Fruit fly (Drosophila melanogaster) whole organism, embryonic: ENCODE measurements around the gene CG10481.

Experiments
- Abd-B ChIP-seq: fragments of 200-800 bp; sonication (Bioruptor generic); optimal IDR thresholded peaks from 2 replicates; lab custom pipeline; 2018; ENCODE audit warnings: missing biosample characterization, mild to moderate bottlenecking, missing genetic modification characterization, moderate library complexity
- Atf3 ChIP-seq: fragments of 200-800 bp; sonication (Bioruptor generic); optimal IDR thresholded peaks from 3 replicates; lab custom pipeline; 2016; ENCODE audit warnings: missing biosample characterization, missing genetic modification characterization
- Awh ChIP-seq: fragments of 200-800 bp; sonication (Bioruptor generic); IDR thresholded peaks from 2 replicates; pipeline ENCODE4, ENCODE4 v1.3.6; 2022; ENCODE audit warnings: missing biosample characterization, missing genetic modification characterization
- CG10274 ChIP-seq: fragments of 200-800 bp; sonication (Bioruptor generic); optimal IDR thresholded peaks from 3 replicates; lab custom pipeline; 2017; ENCODE audit warnings: missing biosample characterization, mild to moderate bottlenecking, missing genetic modification characterization
- CG10462 ChIP-seq: fragments of 200-800 bp; sonication (Bioruptor generic); optimal IDR thresholded peaks from 2 replicates; lab custom pipeline; 2016; ENCODE audit warnings: missing biosample characterization, missing genetic modification characterization
- CG10543 ChIP-seq: fragments of 200-800 bp; sonication (Bioruptor generic); optimal IDR thresholded peaks from 3 replicates; lab custom pipeline; 2017; ENCODE audit warnings: missing biosample characterization, mild to moderate bottlenecking, missing genetic modification characterization, moderate library complexity
- CG13123 ChIP-seq: fragments of 200-800 bp; sonication (Bioruptor generic); optimal IDR thresholded peaks from 2 replicates; lab custom pipeline; 2016; ENCODE audit warnings: missing biosample characterization, missing genetic modification characterization
- CG15696 ChIP-seq: fragments of 200-800 bp; sonication (Bioruptor generic); optimal IDR thresholded peaks from 2 replicates; lab custom pipeline; 2019; ENCODE audit warnings: missing biosample characterization, mild to moderate bottlenecking, missing genetic modification characterization, moderate library complexity
- CG18011 ChIP-seq: fragments of 200-800 bp; sonication (Bioruptor generic); optimal IDR thresholded peaks from 2 replicates; lab custom pipeline; 2017; ENCODE audit warnings: missing biosample characterization, missing genetic modification characterization, mild to moderate bottlenecking, moderate library complexity, missing genotype
- CG18476 ChIP-seq: fragments of 200-800 bp; sonication (Bioruptor generic); optimal IDR thresholded peaks from 2 replicates; lab custom pipeline; 2016; ENCODE audit warnings: missing biosample characterization, mild to moderate bottlenecking, missing genetic modification characterization
- CG2116 ChIP-seq: fragments of 200-800 bp; sonication (Bioruptor generic); optimal IDR thresholded peaks from 3 replicates; lab custom pipeline; 2018; ENCODE audit warnings: missing biosample characterization, mild to moderate bottlenecking, missing genetic modification characterization
- CG43689 ChIP-seq: fragments of 200-800 bp; sonication (Bioruptor generic); IDR thresholded peaks from 2 replicates; pipeline ENCODE4 v1.3.6; 2022; ENCODE audit warnings: missing biosample characterization, missing genetic modification characterization
- CG4424 ChIP-seq: fragments of 200-800 bp; sonication (Bioruptor generic); optimal IDR thresholded peaks from 3 replicates; lab custom pipeline; 2016; ENCODE audit warnings: missing biosample characterization, missing genetic modification characterization
- CG6765 ChIP-seq: fragments of 200-800 bp; sonication (Bioruptor generic); optimal IDR thresholded peaks from 3 replicates; lab custom pipeline; 2017; ENCODE audit warnings: missing biosample characterization, mild to moderate bottlenecking, missing genetic modification characterization
- CG6791 ChIP-seq: fragments of 200-800 bp; sonication (Bioruptor generic); IDR thresholded peaks from 3 replicates; pipeline ENCODE4 v1.3.6; 2022; ENCODE audit warnings: missing biosample characterization, missing genetic modification characterization; ENCODE audit not compliant: partially characterized antibody
- CG8924 ChIP-seq: fragments of 200-800 bp; optimal IDR thresholded peaks from 3 replicates; lab custom pipeline; 2019; ENCODE audit warnings: missing biosample characterization, mild to moderate bottlenecking, missing genetic modification characterization, moderate library complexity
- Dad ChIP-seq: fragments of 200-800 bp; sonication (Bioruptor generic); optimal IDR thresholded peaks from 3 replicates; lab custom pipeline; 2016; ENCODE audit warnings: missing biosample characterization, missing genetic modification characterization
- Hey ChIP-seq: fragments of 200-800 bp; sonication (Bioruptor generic); optimal IDR thresholded peaks from 3 replicates; lab custom pipeline; 2018; ENCODE audit warnings: missing biosample characterization, mild to moderate bottlenecking, missing genetic modification characterization
- Hmr ChIP-seq: fragments of 200-800 bp; sonication (Bioruptor generic); optimal IDR thresholded peaks from 3 replicates; lab custom pipeline; 2017; ENCODE audit warnings: mild to moderate bottlenecking, missing biosample characterization, missing genetic modification reagents, missing genetic modification characterization
- Hr3 ChIP-seq: fragments of 200-800 bp; sonication (Bioruptor generic); optimal IDR thresholded peaks from 3 replicates; lab custom pipeline; 2016; ENCODE audit warnings: missing biosample characterization, missing genetic modification characterization
- Hsf ChIP-seq: fragments of 200-800 bp; sonication (Bioruptor generic); optimal IDR thresholded peaks from 3 replicates; lab custom pipeline; 2016; ENCODE audit warnings: missing biosample characterization, missing genetic modification characterization
- MBD-R2 ChIP-seq: fragments of 200-800 bp; sonication (Bioruptor generic); IDR thresholded peaks from 2 replicates; pipeline ENCODE4 v1.3.6; 2022; ENCODE audit warnings: missing biosample characterization, missing genetic modification characterization
- Mes4 ChIP-seq: fragments of 200-800 bp; sonication (Bioruptor generic); optimal IDR thresholded peaks from 2 replicates; lab custom pipeline; 2016; ENCODE audit warnings: missing biosample characterization, missing genetic modification characterization
- Nf-YB ChIP-seq: fragments of 200-800 bp; sonication (Bioruptor generic); optimal IDR thresholded peaks from 3 replicates; lab custom pipeline; 2019; ENCODE audit warnings: missing biosample characterization, mild to moderate bottlenecking, missing genetic modification characterization, moderate library complexity
- PHDP ChIP-seq: fragments of 200-800 bp; sonication (Bioruptor generic); optimal IDR thresholded peaks from 3 replicates; lab custom pipeline; 2018; ENCODE audit warnings: missing biosample characterization, mild to moderate bottlenecking, missing genetic modification characterization, moderate library complexity
- Pdp1 ChIP-seq, 2 experiments: fragments of 200-800 bp; sonication (Bioruptor generic); optimal IDR thresholded peaks; 3 replicates each; lab custom pipeline; 2016; ENCODE audit warnings: missing biosample characterization in 2 of 2, missing genetic modification characterization in 2 of 2, mild to moderate bottlenecking in 1 of 2, moderate library complexity in 1 of 2
- Ptx1 ChIP-seq: fragments of 200-800 bp; sonication (Bioruptor generic); IDR thresholded peaks from 2 replicates; pipeline ENCODE4 v1.3.6; 2022; ENCODE audit warnings: missing biosample characterization, missing genetic modification characterization
- Ravus ChIP-seq: fragments of 200-800 bp; sonication (Bioruptor generic); IDR thresholded peaks from 2 replicates; pipeline ENCODE4 v1.3.6; 2022; ENCODE audit warnings: missing biosample characterization, missing genetic modification characterization
- Sox100B ChIP-seq: fragments of 200-800 bp; sonication (Bioruptor generic); optimal IDR thresholded peaks from 3 replicates; lab custom pipeline; 2018; ENCODE audit warnings: missing biosample characterization, mild to moderate bottlenecking, missing genetic modification characterization
- aop ChIP-seq: fragments of 200-800 bp; sonication (Bioruptor generic); IDR thresholded peaks from 2 replicates; pipeline ENCODE4 v1.3.6; 2022; ENCODE audit warnings: missing biosample characterization, missing genetic modification characterization
- caup ChIP-seq: fragments of 200-800 bp; sonication (Bioruptor generic); optimal IDR thresholded peaks from 3 replicates; lab custom pipeline; 2017; ENCODE audit warnings: missing biosample characterization, mild to moderate bottlenecking, missing genetic modification characterization, moderate library complexity; ENCODE audit not compliant: severe bottlenecking
- chif ChIP-seq, 2 experiments: fragments of 200-800 bp; sonication (Bioruptor generic); optimal IDR thresholded peaks; 3 replicates each; lab custom pipeline; 2016; ENCODE audit warnings: missing biosample characterization in 2 of 2, missing genetic modification characterization in 2 of 2
- chinmo ChIP-seq: fragments of 200-800 bp; sonication (Bioruptor generic); IDR thresholded peaks from 4 replicates; pipeline ENCODE4 v1.3.6; 2022; ENCODE audit warnings: missing biosample characterization, missing genetic modification characterization; ENCODE audit not compliant: partially characterized antibody
- croc ChIP-seq: fragments of 200-800 bp; sonication (Bioruptor generic); conservative IDR thresholded peaks from 3 replicates; pipeline ENCODE4 v1.3.6; 2022; ENCODE audit warnings: missing biosample characterization, missing genetic modification characterization
- en ChIP-seq: fragments of 200-800 bp; sonication (Bioruptor generic); optimal IDR thresholded peaks from 2 replicates; lab custom pipeline; 2016; ENCODE audit warnings: missing biosample characterization, missing genetic modification characterization
- ewg ChIP-seq: fragments of 200-800 bp; sonication (Bioruptor generic); optimal IDR thresholded peaks from 3 replicates; lab custom pipeline; 2017; ENCODE audit warnings: mild to moderate bottlenecking, missing biosample characterization, missing genetic modification reagents, missing genetic modification characterization
- fd102C ChIP-seq: fragments of 200-800 bp; sonication (Bioruptor generic); optimal IDR thresholded peaks from 2 replicates; lab custom pipeline; 2018; ENCODE audit warnings: missing biosample characterization, mild to moderate bottlenecking, missing genetic modification characterization, moderate library complexity
- fd3F ChIP-seq: fragments of 200-800 bp; sonication (Bioruptor generic); optimal IDR thresholded peaks from 2 replicates; lab custom pipeline; 2018; ENCODE audit warnings: missing biosample characterization, mild to moderate bottlenecking, missing genetic modification characterization, moderate library complexity
- fd64A ChIP-seq: fragments of 200-800 bp; sonication (Bioruptor generic); optimal IDR thresholded peaks from 3 replicates; lab custom pipeline; 2018; ENCODE audit warnings: missing biosample characterization, mild to moderate bottlenecking, missing genetic modification characterization
- hbn ChIP-seq: fragments of 200-800 bp; sonication (Bioruptor generic); IDR thresholded peaks from 2 replicates; pipeline ENCODE4 v1.3.6; 2022; ENCODE audit warnings: missing biosample characterization, missing genetic modification characterization; ENCODE audit not compliant: partially characterized antibody
- jumu ChIP-seq: fragments of 200-800 bp; sonication (Bioruptor generic); optimal IDR thresholded peaks from 3 replicates; lab custom pipeline; 2016; ENCODE audit warnings: missing biosample characterization, missing genetic modification characterization
- lov ChIP-seq, 2 experiments: fragments of 200-800 bp in 1 of 2; fragments of >200 bp in 1 of 2; sonication (Bioruptor generic) in 1 of 2; IDR thresholded peaks in 1 of 2; optimal IDR thresholded peaks in 1 of 2; 2 replicates in 1 of 2; 3 replicates in 1 of 2; pipeline versions ENCODE4 v1.3.6 to Lab custom; 2017 to 2022; ENCODE audit warnings: missing biosample characterization in 1 of 2, missing genetic modification characterization in 1 of 2
- nom ChIP-seq: fragments of 200-800 bp; sonication (Bioruptor generic); optimal IDR thresholded peaks from 2 replicates; lab custom pipeline; 2017; ENCODE audit warnings: missing biosample characterization, missing genetic modification characterization, mild to moderate bottlenecking, moderate library complexity, missing genetic modification reagents
- pzg ChIP-seq: fragments of 200-800 bp; sonication (Bioruptor generic); optimal IDR thresholded peaks from 3 replicates; lab custom pipeline; 2018; ENCODE audit warnings: missing biosample characterization, mild to moderate bottlenecking, missing genetic modification characterization, moderate library complexity
- sens ChIP-seq: fragments of 200-800 bp; sonication (Bioruptor generic); peaks from one replicate; lab custom pipeline; 2016; ENCODE audit warnings: missing biosample characterization, missing genetic modification characterization
- slp2 ChIP-seq: fragments of 200-800 bp; sonication (Bioruptor generic); optimal IDR thresholded peaks from 2 replicates; lab custom pipeline; 2016; ENCODE audit warnings: missing biosample characterization, missing genetic modification characterization
- sug ChIP-seq: fragments of 200-800 bp; optimal IDR thresholded peaks from 2 replicates; lab custom pipeline; 2019; ENCODE audit warnings: missing biosample characterization, mild to moderate bottlenecking, missing genetic modification characterization, moderate library complexity
- tio ChIP-seq: fragments of 200-800 bp; sonication (Bioruptor generic); optimal IDR thresholded peaks from 2 replicates; lab custom pipeline; 2017; ENCODE audit warnings: missing biosample characterization, missing genetic modification characterization, inconsistent platforms

The CG10481 gene

dm6 chr2L:19895526-19896185 is 3.3 kb upstream of the CG10481 start (continued):
- TF ChIP-seq CG15696 (peak; percentile 71), Hsf (GFP tag; lab: Kevin White, UChicago) (peak; percentile 58), CG6765 (GFP tag; lab: Kevin White, UChicago) (peak; percentile 62), Nf-YB (peak; percentile 68), caup (GFP tag; lab: Kevin White, UChicago) (peak; percentile 54), CG13123 (GFP tag; lab: Kevin White, UChicago) (peak; percentile 39), CG18011 (peak; percentile 32), CG8924 (tag; lab: Kevin White, UChicago) (peak; percentile 86), CG43689 (no peak), chinmo (no peak), CG2116 (GFP tag; lab: Kevin White, UChicago) (peak; percentile 51), fd3F (GFP tag; lab: Kevin White, UChicago) (peak; percentile 7), MBD-R2 (GFP tag; lab: Robert Waterston, UW) (no peak), CG4424 (GFP tag; lab: Kevin White, UChicago) (peak; percentile 90), en (GFP tag; lab: Kevin White, UChicago) (no peak), Mes4 (GFP tag; lab: Kevin White, UChicago) (no peak), tio (GFP tag; lab: Kevin White, UChicago) (peak; percentile 77), Hr3 (GFP tag; lab: Kevin White, UChicago) (peak; percentile 80), sens (GFP tag; lab: Kevin White, UChicago) (peak; percentile 87), slp2 (GFP tag; lab: Kevin White, UChicago) (no peak), Hey (tag; lab: Kevin White, UChicago) (no peak), Atf3 (peak; percentile 17), Ptx1 (peak; percentile 65), Hmr (GFP tag; lab: Kevin White, UChicago) (peak; percentile 72), CG6791 (peak; percentile 32; the same call in 1 of the 3 replicates), CG10274 (peak; percentile 1), lov (optimal IDR thresholded peaks at IDR 0.05; lab: Kevin White, UChicago) (no peak), lov (GFP tag; IDR thresholded peaks at IDR 0.05; lab: Robert Waterston, UW) (no peak), ewg (GFP tag; lab: Kevin White, UChicago) (peak; percentile 52), Pdp1 (GFP tag; optimal IDR thresholded peaks at IDR 0.05; lab: Kevin White, UChicago) (peak; percentile 3 to 12), pzg (no peak), hbn (GFP tag; lab: Robert Waterston, UW) (no peak), chif (GFP tag; optimal IDR thresholded peaks at IDR 0.05; lab: Kevin White, UChicago) (peak; percentile 30 to 39), Dad (GFP tag; lab: Kevin White, UChicago) (no peak), CG10543 (GFP tag; lab: Kevin White, UChicago) (no peak), aop (GFP tag; lab: Robert Waterston, UW) (no peak), Abd-B (peak; percentile 81), fd102C (no peak), sug (tag; lab: Kevin White, UChicago) (peak; percentile 21), Awh (GFP tag; lab: Robert Waterston, UW) (0 out of 2 replicates have a peak, but pooled peaks have one; percentile 35), PHDP (tag; lab: Kevin White, UChicago) (peak; percentile 85), croc (no peak; the same call in 1 of the 3 replicates), Sox100B (GFP tag; lab: Kevin White, UChicago) (peak; percentile 91), jumu (GFP tag; lab: Kevin White, UChicago) (no peak), nom (no peak), Ravus (GFP tag; lab: Robert Waterston, UW) (peak; percentile 1; the same call in 1 of the 2 replicates), CG10462 (GFP tag; lab: Kevin White, UChicago) (peak; percentile 73), CG18476 (GFP tag; lab: Kevin White, UChicago) (peak; percentile 71), fd64A (no peak)
